Worm (Caenorhabditis elegans) whole organism, young adult: ENCODE measurements around the gene C53C11.4.

Source experiments
- C06A6.2 ChIP-seq: fragments of 200-800 bp; sonication (Bioruptor generic); conservative IDR thresholded peaks from 2 replicates; pipeline ENCODE4 v1.3.6; 2022; ENCODE audit warnings: missing genetic modification characterization, missing compliant biosample characterization
- D2030.7 ChIP-seq: fragments of 200-800 bp; sonication (Bioruptor generic); IDR thresholded peaks from 2 replicates; pipeline ENCODE4 v1.3.6; 2022; ENCODE audit warnings: missing genetic modification reagents, missing genetic modification characterization, missing compliant biosample characterization
- F37B4.10 ChIP-seq: fragments of 200-800 bp; sonication (Bioruptor generic); IDR thresholded peaks from 2 replicates; pipeline ENCODE4 v1.3.6; 2022; ENCODE audit warnings: missing genetic modification characterization, missing compliant biosample characterization
- F57C9.4 ChIP-seq: sonication (generic microtip); optimal IDR thresholded peaks from 2 replicates; lab custom pipeline; 2017; ENCODE audit warnings: mild to moderate bottlenecking, missing genetic modification characterization, missing compliant biosample characterization
- Y53G8AR.9 ChIP-seq: fragments of 200-800 bp; sonication (Bioruptor generic); conservative IDR thresholded peaks from 2 replicates; pipeline ENCODE4 v1.3.6; 2022; ENCODE audit warnings: missing genetic modification reagents, missing genetic modification characterization, missing compliant biosample characterization
- ZK185.1 ChIP-seq: sonication (generic microtip); optimal IDR thresholded peaks from 2 replicates; lab custom pipeline; 2016; ENCODE audit warnings: mild to moderate bottlenecking, missing genetic modification characterization, missing compliant biosample characterization; ENCODE audit not compliant: poor library complexity, severe bottlenecking
- attf-6 ChIP-seq: fragments of 200-800 bp; sonication (Bioruptor generic); IDR thresholded peaks from 2 replicates; pipeline ENCODE4 v1.3.6; 2022; ENCODE audit warnings: missing genetic modification reagents, missing genetic modification characterization, missing compliant biosample characterization
- ccch-3 ChIP-seq: fragments of 200-800 bp; sonication (Bioruptor generic); optimal IDR thresholded peaks from 2 replicates; lab custom pipeline; 2018; ENCODE audit warnings: mild to moderate bottlenecking, missing genetic modification characterization, missing compliant biosample characterization
- ceh-100 ChIP-seq: fragments of 200-800 bp; sonication (Bioruptor generic); IDR thresholded peaks from 2 replicates; pipeline ENCODE4 v1.3.6; 2022; ENCODE audit warnings: missing genetic modification reagents, missing genetic modification characterization, missing compliant biosample characterization
- ceh-91 ChIP-seq: fragments of 200-800 bp; sonication (Bioruptor generic); IDR thresholded peaks from 2 replicates; pipeline ENCODE4 v1.3.6; 2022; ENCODE audit warnings: missing genetic modification reagents, missing genetic modification characterization, missing compliant biosample characterization
- dpff-1 ChIP-seq: sonication (generic microtip); optimal IDR thresholded peaks from 2 replicates; lab custom pipeline; 2017; ENCODE audit warnings: mild to moderate bottlenecking, missing genetic modification characterization, missing compliant biosample characterization
- dpl-1 ChIP-seq: fragments of 150-350 bp; optimal IDR thresholded peaks from 2 replicates; lab custom pipeline; 2014; ENCODE audit warnings: missing biosample characterization, missing genetic modification reagents, missing genetic modification characterization
- efl-1 ChIP-seq: fragments of 150-350 bp; optimal IDR thresholded peaks from 2 replicates; lab custom pipeline; 2014; ENCODE audit warnings: missing biosample characterization, missing genetic modification reagents, missing genetic modification characterization
- egl-18 ChIP-seq: fragments of 200-800 bp; sonication (Bioruptor generic); IDR thresholded peaks from 2 replicates; pipeline ENCODE4 v1.3.6; 2022; ENCODE audit warnings: missing genetic modification reagents, missing genetic modification characterization, missing compliant biosample characterization
- fkh-3 ChIP-seq: sonication (generic microtip); optimal IDR thresholded peaks from 2 replicates; lab custom pipeline; 2016; ENCODE audit warnings: mild to moderate bottlenecking, missing genetic modification characterization, missing compliant biosample characterization
- hlh-12 ChIP-seq: sonication (generic microtip); optimal IDR thresholded peaks from 2 replicates; lab custom pipeline; 2016; ENCODE audit warnings: missing genetic modification characterization, missing compliant biosample characterization
- hmg-1.2 ChIP-seq: fragments of 200-800 bp; sonication (Bioruptor generic); IDR thresholded peaks from 2 replicates; pipeline ENCODE4 v1.3.6; 2022; ENCODE audit warnings: missing genetic modification reagents, missing genetic modification characterization, missing compliant biosample characterization
- lag-1 ChIP-seq: fragments of 200-800 bp; sonication (Bioruptor generic); IDR thresholded peaks from 2 replicates; pipeline ENCODE4 v1.3.6; 2022; ENCODE audit warnings: missing genetic modification reagents, missing genetic modification characterization, missing compliant biosample characterization
- lin-40 ChIP-seq: sonication (generic microtip); optimal IDR thresholded peaks from 2 replicates; lab custom pipeline; 2016; ENCODE audit warnings: missing genetic modification characterization, mild to moderate bottlenecking, missing compliant biosample characterization, missing genotype, missing genetic modification reagents
- lsl-1 ChIP-seq: fragments of 200-800 bp; sonication (Bioruptor generic); optimal IDR thresholded peaks from 2 replicates; lab custom pipeline; 2018; ENCODE audit warnings: mild to moderate bottlenecking, missing genetic modification characterization, moderate library complexity, missing compliant biosample characterization
- lsy-27 ChIP-seq: sonication (generic microtip); optimal IDR thresholded peaks from 2 replicates; lab custom pipeline; 2017; ENCODE audit warnings: missing genetic modification characterization, mild to moderate bottlenecking, missing compliant biosample characterization, antibody characterized with exemption, missing genotype, borderline replicate concordance; ENCODE audit not compliant: insufficient read depth
- madf-8 ChIP-seq: fragments of 200-800 bp; sonication (Bioruptor generic); conservative IDR thresholded peaks from 2 replicates; pipeline ENCODE4 v1.3.6; 2022; ENCODE audit warnings: missing genetic modification reagents, missing genetic modification characterization, missing compliant biosample characterization
- mcd-1 ChIP-seq: fragments of 200-800 bp; sonication (Bioruptor generic); IDR thresholded peaks from 2 replicates; pipeline ENCODE4 v1.3.6; 2022; ENCODE audit warnings: missing genetic modification reagents, missing genetic modification characterization, missing compliant biosample characterization
- mel-28 ChIP-seq: sonication (generic microtip); optimal IDR thresholded peaks from 2 replicates; lab custom pipeline; 2016; ENCODE audit warnings: borderline replicate concordance, mild to moderate bottlenecking, missing genetic modification characterization, missing compliant biosample characterization
- nfya-1 ChIP-seq: sonication (generic microtip); optimal IDR thresholded peaks from 2 replicates; lab custom pipeline; 2017; ENCODE audit warnings: antibody characterized with exemption, missing compliant biosample characterization, missing genetic modification characterization, borderline replicate concordance; ENCODE audit not compliant: insufficient read depth
- nhr-179 ChIP-seq: sonication (generic microtip); optimal IDR thresholded peaks from 2 replicates; lab custom pipeline; 2016; ENCODE audit warnings: mild to moderate bottlenecking, missing genetic modification characterization, missing compliant biosample characterization
- nhr-27 ChIP-seq: fragments of 200-800 bp; sonication (Bioruptor generic); optimal IDR thresholded peaks from 2 replicates; lab custom pipeline; 2018; ENCODE audit warnings: mild to moderate bottlenecking, missing genetic modification characterization, moderate library complexity, missing compliant biosample characterization
- rec-8 ChIP-seq, 2 experiments: sonication (generic microtip); optimal IDR thresholded peaks; 2 replicates each; lab custom pipeline; 2016; ENCODE audit warnings: mild to moderate bottlenecking in 2 of 2, missing genetic modification characterization in 2 of 2, missing genetic modification reagents in 2 of 2, missing genotype in 2 of 2, missing biosample characterization in 1 of 2, missing compliant biosample characterization in 1 of 2, moderate library complexity in 1 of 2
- repo-1 ChIP-seq: sonication (generic microtip); optimal IDR thresholded peaks from 2 replicates; lab custom pipeline; 2017; ENCODE audit warnings: mild to moderate bottlenecking, missing genetic modification characterization, missing compliant biosample characterization
- sdz-38 ChIP-seq: sonication (generic microtip); optimal IDR thresholded peaks from 2 replicates; lab custom pipeline; 2016; ENCODE audit warnings: missing genotype, missing genetic modification characterization, missing compliant biosample characterization
- snpc-1.1 ChIP-seq: sonication (generic microtip); optimal IDR thresholded peaks from 2 replicates; lab custom pipeline; 2017; ENCODE audit warnings: missing genetic modification characterization, mild to moderate bottlenecking, missing compliant biosample characterization, antibody characterized with exemption, moderate library complexity, missing genotype, missing genetic modification reagents; ENCODE audit not compliant: insufficient read depth
- snpc-4 ChIP-seq, 5 experiments: fragments of 150-350 bp in 1 of 5; sonication (generic microtip) in 4 of 5; optimal IDR thresholded peaks; 2 replicates each; lab custom pipeline; 2014 to 2018; ENCODE audit warnings: missing genetic modification characterization in 5 of 5, missing biosample characterization in 3 of 5, antibody characterized with exemption in 2 of 5, mild to moderate bottlenecking in 2 of 5, missing compliant biosample characterization in 2 of 5, missing genotype in 2 of 5, moderate library complexity in 2 of 5, missing genetic modification reagents in 1 of 5
- tbx-9 ChIP-seq: sonication (generic microtip); optimal IDR thresholded peaks from 2 replicates; lab custom pipeline; 2016; ENCODE audit warnings: borderline replicate concordance, missing genetic modification characterization, inconsistent platforms, missing compliant biosample characterization
- unc-130 ChIP-seq: sonication (generic microtip); optimal IDR thresholded peaks from 2 replicates; lab custom pipeline; 2016; ENCODE audit warnings: missing genetic modification reagents, missing genetic modification characterization, missing compliant biosample characterization
- ztf-18 ChIP-seq: sonication (generic microtip); optimal IDR thresholded peaks from 2 replicates; lab custom pipeline; 2016; ENCODE audit warnings: missing genotype, mild to moderate bottlenecking, missing genetic modification characterization, missing compliant biosample characterization
- ztf-22 ChIP-seq: fragments of 200-800 bp; sonication (Bioruptor generic); optimal IDR thresholded peaks from 2 replicates; lab custom pipeline; 2018; ENCODE audit warnings: mild to moderate bottlenecking, missing genetic modification characterization, moderate library complexity, missing compliant biosample characterization
- ztf-26 ChIP-seq: sonication (generic microtip); optimal IDR thresholded peaks from 2 replicates; lab custom pipeline; 2017; ENCODE audit warnings: missing genetic modification characterization, missing compliant biosample characterization
- ztf-6 ChIP-seq: fragments of 200-800 bp; sonication (Bioruptor generic); IDR thresholded peaks from 2 replicates; pipeline ENCODE4 v1.3.6; 2022; ENCODE audit warnings: missing genetic modification reagents, missing genetic modification characterization, missing compliant biosample characterization

C53C11.4 gene

ce11 chrX:17294728-17295127 lies 16.0 kb upstream of the C53C11.4 start, which contains the start of gene C33E10.8:
Gene C33E10.8 (minus strand): TSS chrX:17294828.
- TF ChIP-seq rec-8 (tag; optimal IDR thresholded peaks at IDR 0.05; lab: Kevin White, UChicago) (no peak), C06A6.2 (no peak), snpc-1.1 (no peak), ccch-3 (GFP tag; lab: Kevin White, UChicago) (no peak), F37B4.10 (GFP tag; lab: Robert Waterston, UW) (no peak), lin-40 (tag; lab: Kevin White, UChicago) (no peak), mel-28 (tag; lab: Kevin White, UChicago) (no peak), ceh-100 (GFP tag; lab: Robert Waterston, UW) (no peak)

DNA sequence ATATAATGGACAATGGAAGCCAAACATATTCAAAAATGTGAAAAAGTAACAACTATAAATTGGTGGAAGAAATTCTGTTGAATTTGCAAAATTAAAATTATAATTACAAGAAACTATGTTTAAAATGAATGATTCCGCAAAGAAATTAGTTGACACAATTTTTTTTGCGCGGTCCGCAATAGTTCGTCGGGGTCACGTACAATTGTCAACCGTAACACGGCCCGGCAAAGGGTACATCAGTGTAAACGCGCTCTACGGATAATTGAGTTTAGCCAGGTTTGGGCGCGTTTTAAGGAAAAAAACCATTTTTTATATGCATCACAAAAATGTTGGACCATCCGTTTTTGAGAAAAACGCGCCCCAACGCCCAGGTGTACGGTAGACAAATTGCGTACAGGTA lies 13.3 kb upstream of the C53C11.4 start:
- TF ChIP-seq mcd-1 (GFP tag; lab: Robert Waterston, UW) (peak; percentile 69), ccch-3 (GFP tag; lab: Kevin White, UChicago) (no peak), ceh-91 (GFP tag; lab: Robert Waterston, UW) (no peak), madf-8 (GFP tag; lab: Robert Waterston, UW) (no peak), lsy-27 (tag; lab: Kevin White, UChicago) (no peak), hmg-1.2 (GFP tag; lab: Robert Waterston, UW) (peak; percentile 21; the same call in 1 of the 2 replicates)

DNA sequence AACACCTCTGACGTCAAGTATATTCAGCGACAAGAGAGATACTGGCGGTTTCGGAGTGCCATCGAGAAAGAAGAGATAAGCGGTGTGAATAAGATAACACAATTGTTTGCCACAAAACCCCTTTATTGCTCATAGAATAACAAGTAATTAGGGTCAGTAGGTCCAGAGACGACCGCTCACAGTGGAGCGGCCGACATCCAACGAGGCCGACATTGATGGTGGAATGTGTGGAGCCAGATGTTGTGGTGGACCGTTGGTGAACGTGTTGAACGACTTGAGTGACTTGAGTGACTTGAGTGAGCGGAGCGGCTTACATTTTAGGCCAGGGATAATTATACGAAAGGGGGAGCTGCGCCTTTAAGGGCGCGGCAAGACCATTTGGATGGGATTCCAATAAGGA lies 10.0 kb upstream of the C53C11.4 start:
- no peak for TF ChIP-seq ztf-6 (GFP tag; lab: Robert Waterston, UW)
- TF ChIP-seq hmg-1.2 (GFP tag; lab: Robert Waterston, UW), result peak; percentile 32; the same call in 1 of the 2 replicates
- TF ChIP-seq snpc-4 (GFP tag; optimal IDR thresholded peaks at IDR 0.05; lab: Kevin White, UChicago), result no peak
- peak in 2 of 4 experiments; percentile 88 to 90 for TF ChIP-seq snpc-4 (tag; optimal IDR thresholded peaks at IDR 0.05; lab: Kevin White, UChicago)
- no peak for TF ChIP-seq ZK185.1 (tag; lab: Kevin White, UChicago)
- no peak for TF ChIP-seq ztf-22 (GFP tag; lab: Kevin White, UChicago)
- TF ChIP-seq lsl-1, result no peak
- TF ChIP-seq unc-130 (GFP tag; lab: Kevin White, UChicago), result no peak
- no peak for TF ChIP-seq fkh-3

ce11 chrX:17301900-17302299 lies 8.8 kb upstream of the C53C11.4 start, which contains the start of gene C33E10.10:
Gene C33E10.10 (minus strand): TSS chrX:17302000.
- TF ChIP-seq efl-1, result no peak
- TF ChIP-seq hlh-12 (tag; lab: Kevin White, UChicago), result no peak
- TF ChIP-seq lag-1 (GFP tag; lab: Robert Waterston, UW), result no peak
- no peak for TF ChIP-seq F57C9.4 (tag; lab: Kevin White, UChicago)
- TF ChIP-seq, all 124 proteins: peak for 0

- no peak for TF ChIP-seq ceh-91 (GFP tag; lab: Robert Waterston, UW)
- TF ChIP-seq dpff-1 (tag; lab: Kevin White, UChicago), result no peak
- no peak for TF ChIP-seq egl-18 (GFP tag; lab: Robert Waterston, UW)
- TF ChIP-seq sdz-38 (tag; lab: Kevin White, UChicago), result no peak
- no peak for TF ChIP-seq ztf-26 (tag; lab: Kevin White, UChicago)
- TF ChIP-seq repo-1, result no peak
- TF ChIP-seq nhr-27 (tag; lab: Kevin White, UChicago), result no peak
- TF ChIP-seq F37B4.10 (GFP tag; lab: Robert Waterston, UW), result no peak
- no peak for TF ChIP-seq lag-1 (GFP tag; lab: Robert Waterston, UW)
- no peak for TF ChIP-seq attf-6 (GFP tag; lab: Robert Waterston, UW)
- no peak for TF ChIP-seq dpl-1 (GFP tag; lab: Kevin White, UChicago)
- TF ChIP-seq ztf-18 (tag; lab: Kevin White, UChicago), result no peak
- TF ChIP-seq D2030.7 (GFP tag; lab: Robert Waterston, UW), result no peak
- TF ChIP-seq nhr-179, result no peak
- TF ChIP-seq Y53G8AR.9 (GFP tag; lab: Robert Waterston, UW), result no peak
- TF ChIP-seq nfya-1 (tag; lab: Kevin White, UChicago), result no peak
- TF ChIP-seq tbx-9 (tag; lab: Kevin White, UChicago), result no peak
- TF ChIP-seq, all 124 proteins: peak for 0
These were observed 8.3 kb upstream of the C53C11.4 start, which contains the start of gene fbxa-120 for ce11 chrX:17302419-17302818. Gene fbxa-120 (plus strand): TSS chrX:17302719.
